Worm (Caenorhabditis elegans) whole organism, late embryonic: ENCODE data around the gene bmk-1.
A peak's percentile ranks its signal among the peaks of the same experiment; 100 is the strongest.

ENCODE experiments used
- C08G9.2 ChIP-seq: sonication (generic microtip); optimal IDR thresholded peaks from 2 replicates; lab custom pipeline; 2016; ENCODE audit warnings: mild to moderate bottlenecking, missing genetic modification characterization, moderate library complexity, missing compliant biosample characterization
- C38D4.7 ChIP-seq: fragments of 200-800 bp; sonication (Bioruptor generic); optimal IDR thresholded peaks from 2 replicates; lab custom pipeline; 2018; ENCODE audit warnings: mild to moderate bottlenecking, missing genetic modification characterization, moderate library complexity, missing compliant biosample characterization
- F13H6.1 ChIP-seq: sonication (generic microtip); optimal IDR thresholded peaks from 2 replicates; lab custom pipeline; 2016; ENCODE audit warnings: missing genetic modification characterization, missing compliant biosample characterization
- K02D7.2 ChIP-seq: sonication (generic microtip); optimal IDR thresholded peaks from 2 replicates; lab custom pipeline; 2017; ENCODE audit warnings: mild to moderate bottlenecking, missing genetic modification characterization, missing compliant biosample characterization
- K09A11.1 ChIP-seq: sonication (generic microtip); optimal IDR thresholded peaks from 2 replicates; lab custom pipeline; 2017; ENCODE audit warnings: antibody characterized with exemption, mild to moderate bottlenecking, missing genetic modification characterization, missing compliant biosample characterization; ENCODE audit not compliant: insufficient read depth
- T23F11.4 ChIP-seq: fragments of 200-800 bp; sonication (Bioruptor generic); optimal IDR thresholded peaks from 2 replicates; lab custom pipeline; 2018; ENCODE audit warnings: mild to moderate bottlenecking, missing genetic modification characterization, missing compliant biosample characterization
- ahr-1 ChIP-seq: sonication (generic microtip); optimal IDR thresholded peaks from 2 replicates; lab custom pipeline; 2016; ENCODE audit warnings: missing genetic modification characterization, missing compliant biosample characterization
- ceh-14 ChIP-seq: sonication (generic microtip); optimal IDR thresholded peaks from 2 replicates; lab custom pipeline; 2016; ENCODE audit warnings: missing genotype, missing genetic modification characterization, missing compliant biosample characterization
- ceh-19 ChIP-seq: fragments of 200-800 bp; sonication (Bioruptor generic); optimal IDR thresholded peaks from 2 replicates; lab custom pipeline; 2018; ENCODE audit warnings: mild to moderate bottlenecking, missing genetic modification characterization, missing compliant biosample characterization
- ceh-2 ChIP-seq: sonication (generic microtip); optimal IDR thresholded peaks from 2 replicates; lab custom pipeline; 2016; ENCODE audit warnings: missing genotype, missing genetic modification characterization, missing compliant biosample characterization
- ceh-22 ChIP-seq: sonication (generic microtip); optimal IDR thresholded peaks from 2 replicates; lab custom pipeline; 2017; ENCODE audit warnings: missing biosample characterization, missing genetic modification characterization
- ceh-34 ChIP-seq: sonication (generic microtip); optimal IDR thresholded peaks from 2 replicates; lab custom pipeline; 2016; ENCODE audit warnings: mild to moderate bottlenecking, missing genetic modification characterization, missing compliant biosample characterization
- ceh-6 ChIP-seq: fragments of 200-800 bp; sonication (Bioruptor generic); optimal IDR thresholded peaks from 2 replicates; lab custom pipeline; 2018; ENCODE audit warnings: mild to moderate bottlenecking, missing genetic modification characterization, missing compliant biosample characterization
- ceh-9 ChIP-seq: sonication (generic microtip); optimal IDR thresholded peaks from 2 replicates; lab custom pipeline; 2016; ENCODE audit warnings: mild to moderate bottlenecking, missing genetic modification characterization, inconsistent platforms, missing compliant biosample characterization
- dmd-4 ChIP-seq: sonication (generic microtip); optimal IDR thresholded peaks from 2 replicates; lab custom pipeline; 2016; ENCODE audit warnings: borderline replicate concordance, missing genetic modification characterization, missing compliant biosample characterization
- elt-4 ChIP-seq: sonication (generic microtip); optimal IDR thresholded peaks from 2 replicates; lab custom pipeline; 2016; ENCODE audit warnings: missing genetic modification characterization, missing compliant biosample characterization
- ets-4 ChIP-seq: sonication (generic microtip); optimal IDR thresholded peaks from 2 replicates; lab custom pipeline; 2016; ENCODE audit warnings: missing genetic modification characterization, missing compliant biosample characterization
- eyg-1 ChIP-seq: sonication (generic microtip); optimal IDR thresholded peaks from 2 replicates; lab custom pipeline; 2016; ENCODE audit warnings: missing genotype, missing genetic modification characterization, missing compliant biosample characterization
- fkh-10 ChIP-seq: fragments of 150-350 bp; optimal IDR thresholded peaks from 2 replicates; lab custom pipeline; 2014; ENCODE audit warnings: missing biosample characterization, missing genetic modification reagents, missing genetic modification characterization
- fkh-6 ChIP-seq: sonication (generic microtip); optimal IDR thresholded peaks from 2 replicates; lab custom pipeline; 2016; ENCODE audit warnings: missing genetic modification characterization, missing compliant biosample characterization
- hlh-15 ChIP-seq: sonication (generic microtip); optimal IDR thresholded peaks from 2 replicates; lab custom pipeline; 2016; ENCODE audit warnings: missing genetic modification characterization, missing compliant biosample characterization
- hlh-6 ChIP-seq: sonication (generic microtip); optimal IDR thresholded peaks from 2 replicates; lab custom pipeline; 2016; ENCODE audit warnings: missing genotype, missing genetic modification characterization, missing compliant biosample characterization
- lin-11 ChIP-seq: fragments of 200-800 bp; sonication (Bioruptor generic); optimal IDR thresholded peaks from 2 replicates; lab custom pipeline; 2018; ENCODE audit warnings: mild to moderate bottlenecking, missing genetic modification characterization, missing compliant biosample characterization
- mec-3 ChIP-seq: sonication (generic microtip); optimal IDR thresholded peaks from 2 replicates; lab custom pipeline; 2016; ENCODE audit warnings: borderline replicate concordance, missing genetic modification characterization, missing compliant biosample characterization
- nhr-11 ChIP-seq: fragments of 150-350 bp; optimal IDR thresholded peaks from 2 replicates; lab custom pipeline; 2014; ENCODE audit warnings: missing biosample characterization, missing genetic modification characterization
- nhr-232 ChIP-seq: sonication (generic microtip); optimal IDR thresholded peaks from 2 replicates; lab custom pipeline; 2016; ENCODE audit warnings: missing genetic modification characterization, missing compliant biosample characterization
- npax-4 ChIP-seq: sonication (generic microtip); optimal IDR thresholded peaks from 2 replicates; lab custom pipeline; 2016; ENCODE audit warnings: missing genetic modification characterization, missing compliant biosample characterization
- pat-9 ChIP-seq: fragments of 200-800 bp; sonication (Bioruptor generic); optimal IDR thresholded peaks from 2 replicates; lab custom pipeline; 2018; ENCODE audit warnings: mild to moderate bottlenecking, missing genetic modification characterization, moderate library complexity, missing compliant biosample characterization
- pax-1 ChIP-seq: fragments of 150-350 bp; optimal IDR thresholded peaks from 2 replicates; lab custom pipeline; 2014; ENCODE audit warnings: missing biosample characterization, missing genetic modification characterization
- pqm-1 ChIP-seq: sonication (generic microtip); optimal IDR thresholded peaks from 2 replicates; lab custom pipeline; 2016; ENCODE audit warnings: missing genetic modification characterization, missing compliant biosample characterization
- rnt-1 ChIP-seq: sonication (generic microtip); optimal IDR thresholded peaks from 2 replicates; lab custom pipeline; 2016; ENCODE audit warnings: missing genetic modification characterization, missing compliant biosample characterization
- sdc-2 ChIP-seq: sonication (generic microtip); optimal IDR thresholded peaks from 2 replicates; lab custom pipeline; 2016; ENCODE audit warnings: missing genotype, missing genetic modification characterization, missing compliant biosample characterization
- sox-2 ChIP-seq: fragments of 200-800 bp; sonication (Bioruptor generic); IDR thresholded peaks from 2 replicates; pipeline ENCODE4 v1.3.6; 2022; ENCODE audit warnings: missing genetic modification reagents, missing genetic modification characterization, missing compliant biosample characterization
- sox-4 ChIP-seq: sonication (generic microtip); optimal IDR thresholded peaks from 2 replicates; lab custom pipeline; 2017; ENCODE audit warnings: mild to moderate bottlenecking, missing genetic modification characterization, inconsistent platforms, missing compliant biosample characterization
- syd-9 ChIP-seq: sonication (generic microtip); optimal IDR thresholded peaks from 2 replicates; lab custom pipeline; 2016; ENCODE audit warnings: mild to moderate bottlenecking, missing genetic modification characterization, moderate library complexity, missing compliant biosample characterization
- tbx-2 ChIP-seq: sonication (generic microtip); optimal IDR thresholded peaks from 2 replicates; lab custom pipeline; 2016; ENCODE audit warnings: missing genetic modification characterization, missing compliant biosample characterization
- tbx-7 ChIP-seq: sonication (generic microtip); optimal IDR thresholded peaks from 2 replicates; lab custom pipeline; 2016; ENCODE audit warnings: missing genotype, missing genetic modification characterization, missing compliant biosample characterization
- ttx-3 ChIP-seq: sonication (generic microtip); optimal IDR thresholded peaks from 2 replicates; lab custom pipeline; 2016; ENCODE audit warnings: missing genetic modification reagents, missing genetic modification characterization, missing compliant biosample characterization
- unc-86 ChIP-seq: sonication (generic microtip); optimal IDR thresholded peaks from 2 replicates; lab custom pipeline; 2016; ENCODE audit warnings: missing genetic modification characterization, missing compliant biosample characterization

bmk-1 gene

DNA sequence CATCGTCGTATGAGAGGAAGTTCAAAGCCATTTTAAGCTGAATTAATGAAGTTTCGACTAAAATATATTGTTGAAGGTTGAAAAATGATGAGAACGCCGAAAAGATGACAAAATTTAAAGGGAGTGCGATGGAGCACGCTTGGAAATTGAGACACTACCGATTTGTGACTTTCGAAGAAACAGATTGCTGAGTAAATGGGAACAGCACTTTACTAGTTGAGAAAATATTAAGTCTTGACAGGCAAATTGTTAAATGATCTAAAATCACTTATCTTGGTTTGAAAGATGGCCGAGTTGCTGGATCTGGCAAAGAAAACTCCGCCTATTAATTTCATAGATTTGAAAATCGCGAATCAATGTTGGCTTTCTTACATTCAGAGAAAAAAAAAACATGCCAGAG lies 33.5 kb downstream of the bmk-1 start, which contains the start of gene rpoa-12 (continued):
- TF ChIP-seq ceh-2 (peak; percentile 62), K02D7.2 (tag; lab: Kevin White, UChicago) (no peak), eyg-1 (tag; lab: Kevin White, UChicago) (no peak), hlh-6 (tag; lab: Kevin White, UChicago) (no peak), K09A11.1 (tag; lab: Kevin White, UChicago) (no peak), elt-4 (tag; lab: Kevin White, UChicago) (no peak), lin-11 (tag; lab: Kevin White, UChicago) (no peak), nhr-232 (tag; lab: Kevin White, UChicago) (no peak), ets-4 (tag; lab: Kevin White, UChicago) (peak; percentile 24), mec-3 (tag; lab: Kevin White, UChicago) (no peak), tbx-2 (tag; lab: Kevin White, UChicago) (peak; percentile 76), C38D4.7 (GFP tag; lab: Kevin White, UChicago) (no peak), ceh-34 (tag; lab: Kevin White, UChicago) (peak; percentile 49), ceh-6 (GFP tag; lab: Kevin White, UChicago) (no peak), hlh-15 (tag; lab: Kevin White, UChicago) (no peak), T23F11.4 (no peak), nhr-11 (no peak), fkh-10 (GFP tag; lab: Kevin White, UChicago) (no peak), F13H6.1 (tag; lab: Kevin White, UChicago) (no peak), pat-9 (no peak), pax-1 (no peak), sox-4 (tag; lab: Kevin White, UChicago) (no peak), unc-86 (tag; lab: Kevin White, UChicago) (no peak), pqm-1 (tag; lab: Kevin White, UChicago) (peak; percentile 21), ceh-22 (tag; lab: Kevin White, UChicago) (no peak), syd-9 (tag; lab: Kevin White, UChicago) (no peak)

DNA sequence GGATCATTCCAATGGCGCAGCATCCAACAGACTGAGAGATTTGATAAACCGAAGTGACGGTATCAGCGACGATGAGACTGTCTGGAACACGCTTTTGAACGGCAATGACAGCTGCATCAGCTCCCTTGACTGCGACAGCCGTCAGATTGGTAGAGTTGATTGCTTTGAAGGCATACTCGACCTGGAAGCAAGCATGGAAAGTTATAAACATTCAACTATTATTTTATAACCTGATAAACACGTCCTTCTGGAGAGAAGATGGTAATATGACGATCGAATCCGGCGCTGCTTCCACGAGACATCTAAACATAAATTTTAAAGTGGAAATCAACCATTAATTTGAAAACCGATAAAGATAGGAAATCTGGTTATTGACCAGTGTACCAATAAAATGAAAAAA lies 34.5 kb downstream of the bmk-1 start, which contains the start of gene pas-1:
TSS of gene pas-1 (minus strand) at position 302 of the 400 bp plus-strand sequence.
- no peak for TF ChIP-seq dmd-4 (tag; lab: Kevin White, UChicago)
- TF ChIP-seq C38D4.7 (GFP tag; lab: Kevin White, UChicago): no peak
- TF ChIP-seq ceh-19 (GFP tag; lab: Kevin White, UChicago): no peak
- TF ChIP-seq ceh-14 (tag; lab: Kevin White, UChicago): no peak
- TF ChIP-seq, all 69 proteins: peak for 0

DNA sequence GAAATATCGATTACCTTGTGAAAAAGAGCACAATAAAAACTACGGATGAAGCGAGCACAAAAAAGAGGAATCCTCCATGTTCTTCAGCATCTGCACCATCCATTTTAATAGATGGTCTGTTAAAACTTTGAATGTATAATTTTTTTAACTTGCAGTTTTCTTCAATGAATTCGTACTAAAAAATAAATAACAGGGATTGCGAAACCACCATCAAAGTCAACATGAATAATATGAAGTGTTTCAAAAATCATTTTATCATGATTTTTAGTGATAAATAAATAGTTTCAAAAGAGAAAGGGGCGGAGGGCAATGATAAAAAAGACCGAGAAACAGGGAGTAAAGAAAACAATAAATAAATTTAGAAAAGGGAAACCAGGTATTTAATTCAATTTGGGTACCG lies 35.5 kb downstream of the bmk-1 start, which contains the start of gene dhs-22:
TSS of gene dhs-22 (minus strand) at position 116 of the 400 bp plus-strand sequence.
- TF ChIP-seq ceh-14 (tag; lab: Kevin White, UChicago) (no peak), rnt-1 (no peak), npax-4 (tag; lab: Kevin White, UChicago) (no peak), ceh-6 (GFP tag; lab: Kevin White, UChicago) (no peak), tbx-7 (tag; lab: Kevin White, UChicago) (no peak), ahr-1 (tag; lab: Kevin White, UChicago) (no peak), ceh-9 (tag; lab: Kevin White, UChicago) (no peak), C08G9.2 (tag; lab: Kevin White, UChicago) (no peak), sdc-2 (tag; lab: Kevin White, UChicago) (no peak), fkh-6 (tag; lab: Kevin White, UChicago) (no peak), sox-2 (GFP tag; lab: Robert Waterston, UW) (no peak), elt-4 (tag; lab: Kevin White, UChicago) (no peak), ttx-3 (no peak)
- TF ChIP-seq, all 69 proteins: peak for 0
